Fruit fly (Drosophila melanogaster) whole organism, embryonic: ENCODE measurements around the gene Pgant35A.

Experiments used
- ATbp ChIP-seq: fragments of 200-800 bp; sonication (Bioruptor generic); optimal IDR thresholded peaks from 2 replicates; lab custom pipeline; 2017; ENCODE audit warnings: missing biosample characterization, mild to moderate bottlenecking, missing genetic modification characterization, missing genetic modification reagents
- BEAF-32 ChIP-seq: fragments of 200-800 bp; sonication (Bioruptor generic); optimal IDR thresholded peaks from 3 replicates; lab custom pipeline; 2017; ENCODE audit warnings: missing biosample characterization, missing genetic modification characterization, mild to moderate bottlenecking, moderate library complexity, missing genetic modification reagents
- CG10147 ChIP-seq: fragments of 200-800 bp; sonication (Bioruptor generic); optimal IDR thresholded peaks from 2 replicates; lab custom pipeline; 2019; ENCODE audit warnings: missing biosample characterization, mild to moderate bottlenecking, missing genetic modification characterization, moderate library complexity
- CG11093 ChIP-seq: fragments of 200-800 bp; sonication (Bioruptor generic); IDR thresholded peaks from 3 replicates; pipeline ENCODE4 v1.3.6; 2022; ENCODE audit warnings: missing biosample characterization, missing genetic modification characterization
- CG12299 ChIP-seq: fragments of 200-800 bp; sonication (Bioruptor generic); optimal IDR thresholded peaks from 2 replicates; lab custom pipeline; 2018; ENCODE audit warnings: missing biosample characterization, mild to moderate bottlenecking, missing genetic modification characterization
- CG13296 ChIP-seq: fragments of 200-800 bp; sonication (Bioruptor generic); optimal IDR thresholded peaks from 3 replicates; lab custom pipeline; 2018; ENCODE audit warnings: missing biosample characterization, mild to moderate bottlenecking, missing genetic modification characterization
- CG15514 ChIP-seq: fragments of 200-800 bp; sonication (Bioruptor generic); optimal IDR thresholded peaks from 3 replicates; lab custom pipeline; 2017; ENCODE audit warnings: missing biosample characterization, missing genetic modification characterization, mild to moderate bottlenecking, moderate library complexity, missing genetic modification reagents
- CG15696 ChIP-seq: fragments of 200-800 bp; sonication (Bioruptor generic); optimal IDR thresholded peaks from 2 replicates; lab custom pipeline; 2019; ENCODE audit warnings: missing biosample characterization, mild to moderate bottlenecking, missing genetic modification characterization, moderate library complexity
- CG16813 ChIP-seq: fragments of 200-800 bp; sonication (Bioruptor generic); IDR thresholded peaks from 3 replicates; pipeline ENCODE4 v1.3.6; 2022; ENCODE audit warnings: missing biosample characterization, missing genetic modification characterization; ENCODE audit not compliant: partially characterized antibody
- CG17359 ChIP-seq: fragments of 200-800 bp; sonication (Bioruptor generic); optimal IDR thresholded peaks from 3 replicates; lab custom pipeline; 2018; ENCODE audit warnings: missing biosample characterization, mild to moderate bottlenecking, missing genetic modification characterization, moderate library complexity
- CG17568 ChIP-seq: fragments of 200-800 bp; sonication (Bioruptor generic); optimal IDR thresholded peaks from 2 replicates; lab custom pipeline; 2018; ENCODE audit warnings: missing biosample characterization, mild to moderate bottlenecking, missing genetic modification characterization, moderate library complexity
- CG17612 ChIP-seq: fragments of 200-800 bp; sonication (Bioruptor generic); IDR thresholded peaks from 2 replicates; pipeline ENCODE4 v1.3.6; 2022; ENCODE audit warnings: missing biosample characterization, missing genetic modification characterization
- CG17829 ChIP-seq: fragments of 200-800 bp; optimal IDR thresholded peaks from 2 replicates; lab custom pipeline; 2019; ENCODE audit warnings: missing biosample characterization, mild to moderate bottlenecking, missing genetic modification characterization, moderate library complexity
- CG18619 ChIP-seq: fragments of 200-800 bp; sonication (Bioruptor generic); optimal IDR thresholded peaks from 3 replicates; lab custom pipeline; 2017; ENCODE audit warnings: missing biosample characterization, mild to moderate bottlenecking, missing genetic modification characterization
- CG2202 ChIP-seq: fragments of 200-800 bp; sonication (Bioruptor generic); optimal IDR thresholded peaks from 2 replicates; lab custom pipeline; 2018; ENCODE audit warnings: missing biosample characterization, mild to moderate bottlenecking, missing genetic modification characterization
- CG33557 ChIP-seq: fragments of 200-800 bp; sonication (Bioruptor generic); optimal IDR thresholded peaks from 2 replicates; lab custom pipeline; 2019; ENCODE audit warnings: missing biosample characterization, mild to moderate bottlenecking, missing genetic modification characterization, moderate library complexity
- CG34376 ChIP-seq: fragments of 200-800 bp; sonication (Bioruptor generic); optimal IDR thresholded peaks from 2 replicates; lab custom pipeline; 2018; ENCODE audit warnings: missing biosample characterization, mild to moderate bottlenecking, missing genetic modification characterization
- CG3838 ChIP-seq: fragments of 200-800 bp; sonication (Bioruptor generic); optimal IDR thresholded peaks from 3 replicates; lab custom pipeline; 2016; ENCODE audit warnings: missing biosample characterization, missing genetic modification characterization
- CG5245 ChIP-seq: fragments of 200-800 bp; sonication (Bioruptor generic); optimal IDR thresholded peaks from 3 replicates; lab custom pipeline; 2016; ENCODE audit warnings: missing biosample characterization, missing genetic modification characterization
- CG5953 ChIP-seq: fragments of 200-800 bp; sonication (Bioruptor generic); IDR thresholded peaks from 2 replicates; pipeline ENCODE4 v1.3.6; 2022; ENCODE audit warnings: missing biosample characterization, missing genetic modification characterization
- CG6654 ChIP-seq: fragments of 200-800 bp; sonication (Bioruptor generic); optimal IDR thresholded peaks from 2 replicates; lab custom pipeline; 2017; ENCODE audit warnings: missing biosample characterization, mild to moderate bottlenecking, missing genetic modification characterization
- CG7987 ChIP-seq: fragments of 200-800 bp; sonication (Bioruptor generic); optimal IDR thresholded peaks from 2 replicates; lab custom pipeline; 2018; ENCODE audit warnings: missing biosample characterization, mild to moderate bottlenecking, missing genetic modification characterization, moderate library complexity
- CG9797 ChIP-seq: fragments of 200-800 bp; sonication (Bioruptor generic); optimal IDR thresholded peaks from 3 replicates; lab custom pipeline; 2018; ENCODE audit warnings: missing biosample characterization, mild to moderate bottlenecking, missing genetic modification characterization
- CoRest ChIP-seq: fragments of 200-800 bp; sonication (Bioruptor generic); optimal IDR thresholded peaks from 3 replicates; lab custom pipeline; 2018; ENCODE audit warnings: missing biosample characterization, mild to moderate bottlenecking, missing genetic modification characterization, moderate library complexity
- D19B ChIP-seq: fragments of 200-800 bp; sonication (Bioruptor generic); optimal IDR thresholded peaks from 2 replicates; lab custom pipeline; 2017; ENCODE audit warnings: missing biosample characterization, mild to moderate bottlenecking, missing genetic modification characterization
- Drgx ChIP-seq: fragments of 200-800 bp; sonication (Bioruptor generic); IDR thresholded peaks from 2 replicates; pipeline ENCODE4 v1.3.6; 2022; ENCODE audit warnings: missing biosample characterization, missing genetic modification characterization
- E2f1 ChIP-seq: fragments of 200-800 bp; sonication (Bioruptor generic); IDR thresholded peaks from 2 replicates; pipeline ENCODE4 v1.3.6; 2022; ENCODE audit warnings: missing biosample characterization, missing genetic modification characterization
- E2f2 ChIP-seq: fragments of 200-800 bp; sonication (Bioruptor generic); IDR thresholded peaks from 2 replicates; pipeline ENCODE4 v1.3.6; 2022; ENCODE audit warnings: missing biosample characterization, missing genetic modification characterization
- H2.0 ChIP-seq: fragments of 200-800 bp; sonication (Bioruptor generic); IDR thresholded peaks from 2 replicates; pipeline ENCODE4 v1.3.6; 2022; ENCODE audit warnings: missing biosample characterization, missing genetic modification characterization
- Hmx ChIP-seq: fragments of 200-800 bp; sonication (Bioruptor generic); optimal IDR thresholded peaks from 2 replicates; lab custom pipeline; 2016; ENCODE audit warnings: missing biosample characterization, missing genetic modification characterization
- Hr78 ChIP-seq, 2 experiments: fragments of 200-800 bp in 1 of 2; fragments of >200 bp in 1 of 2; sonication (Bioruptor generic) in 1 of 2; optimal IDR thresholded peaks; 2 replicates each; lab custom pipeline; 2017 to 2019; ENCODE audit warnings: missing biosample characterization in 2 of 2, missing genetic modification characterization in 2 of 2, mild to moderate bottlenecking in 1 of 2, moderate library complexity in 1 of 2
- Med ChIP-seq: fragments of 200-800 bp; sonication (Bioruptor generic); peaks from one replicate; lab custom pipeline; 2016; ENCODE audit warnings: missing biosample characterization, missing genetic modification characterization, mild to moderate bottlenecking, inconsistent platforms, moderate library complexity
- Taf1 ChIP-seq: fragments of 200-800 bp; sonication (Bioruptor generic); IDR thresholded peaks from 2 replicates; pipeline ENCODE4 v1.3.6; 2022; ENCODE audit warnings: missing biosample characterization, missing genetic modification characterization
- ap ChIP-seq: fragments of 200-800 bp; sonication (Bioruptor generic); IDR thresholded peaks from 2 replicates; pipeline ENCODE4 v1.3.6; 2022; ENCODE audit warnings: missing biosample characterization, missing genetic modification characterization
- chinmo ChIP-seq: fragments of 200-800 bp; sonication (Bioruptor generic); IDR thresholded peaks from 4 replicates; pipeline ENCODE4 v1.3.6; 2022; ENCODE audit warnings: missing biosample characterization, missing genetic modification characterization; ENCODE audit not compliant: partially characterized antibody
- corto ChIP-seq: fragments of 200-800 bp; sonication (Bioruptor generic); optimal IDR thresholded peaks from 2 replicates; lab custom pipeline; 2016; ENCODE audit warnings: missing biosample characterization, mild to moderate bottlenecking, missing genetic modification characterization, moderate library complexity
- dpn ChIP-seq, 2 experiments: fragments of 200-800 bp; sonication (Bioruptor generic); optimal IDR thresholded peaks; 3 replicates each; lab custom pipeline; 2016; ENCODE audit warnings: missing biosample characterization in 2 of 2, missing genetic modification characterization in 2 of 2
- exex ChIP-seq: fragments of 200-800 bp; sonication (Bioruptor generic); optimal IDR thresholded peaks from 4 replicates; lab custom pipeline; 2018; ENCODE audit warnings: missing biosample characterization, mild to moderate bottlenecking, missing genetic modification characterization, moderate library complexity
- grn ChIP-seq: fragments of 200-800 bp; sonication (Bioruptor generic); optimal IDR thresholded peaks from 3 replicates; lab custom pipeline; 2017; ENCODE audit warnings: missing biosample characterization, missing genetic modification characterization
- gsb ChIP-seq: fragments of 200-800 bp; sonication (Bioruptor generic); IDR thresholded peaks from 2 replicates; pipeline ENCODE4 v1.3.6; 2022; ENCODE audit warnings: missing biosample characterization, missing genetic modification characterization
- gt ChIP-seq: fragments of 200-800 bp; sonication (Bioruptor generic); IDR thresholded peaks from 2 replicates; pipeline ENCODE4 v1.3.6; 2022; ENCODE audit warnings: missing biosample characterization, missing genetic modification characterization
- nau ChIP-seq: fragments of 200-800 bp; sonication (Bioruptor generic); optimal IDR thresholded peaks from 3 replicates; lab custom pipeline; 2017; ENCODE audit warnings: missing biosample characterization, mild to moderate bottlenecking, missing genetic modification characterization, missing genetic modification reagents
- pzg ChIP-seq: fragments of 200-800 bp; sonication (Bioruptor generic); optimal IDR thresholded peaks from 3 replicates; lab custom pipeline; 2018; ENCODE audit warnings: missing biosample characterization, mild to moderate bottlenecking, missing genetic modification characterization, moderate library complexity
- repo ChIP-seq: fragments of 200-800 bp; sonication (Bioruptor generic); optimal IDR thresholded peaks from 2 replicates; lab custom pipeline; 2016; ENCODE audit warnings: missing biosample characterization, missing genetic modification characterization
- scrt ChIP-seq: fragments of 200-800 bp; sonication (Bioruptor generic); optimal IDR thresholded peaks from 2 replicates; lab custom pipeline; 2018; ENCODE audit warnings: missing biosample characterization, mild to moderate bottlenecking, missing genetic modification characterization, moderate library complexity
- sens ChIP-seq: fragments of 200-800 bp; sonication (Bioruptor generic); peaks from one replicate; lab custom pipeline; 2016; ENCODE audit warnings: missing biosample characterization, missing genetic modification characterization
- seq ChIP-seq: fragments of 200-800 bp; sonication (Bioruptor generic); IDR thresholded peaks from 2 replicates; pipeline ENCODE4 v1.3.6; 2022; ENCODE audit warnings: missing biosample characterization, missing genetic modification characterization
- vfl ChIP-seq: fragments of 200-800 bp; sonication (Bioruptor generic); optimal IDR thresholded peaks from 2 replicates; lab custom pipeline; 2016; ENCODE audit warnings: missing biosample characterization, missing genetic modification characterization
- z ChIP-seq: fragments of 200-800 bp; sonication (Bioruptor generic); IDR thresholded peaks from 3 replicates; pipeline ENCODE4 v1.3.6; 2022; ENCODE audit warnings: missing biosample characterization, missing genetic modification characterization

The Pgant35A gene

DNA sequence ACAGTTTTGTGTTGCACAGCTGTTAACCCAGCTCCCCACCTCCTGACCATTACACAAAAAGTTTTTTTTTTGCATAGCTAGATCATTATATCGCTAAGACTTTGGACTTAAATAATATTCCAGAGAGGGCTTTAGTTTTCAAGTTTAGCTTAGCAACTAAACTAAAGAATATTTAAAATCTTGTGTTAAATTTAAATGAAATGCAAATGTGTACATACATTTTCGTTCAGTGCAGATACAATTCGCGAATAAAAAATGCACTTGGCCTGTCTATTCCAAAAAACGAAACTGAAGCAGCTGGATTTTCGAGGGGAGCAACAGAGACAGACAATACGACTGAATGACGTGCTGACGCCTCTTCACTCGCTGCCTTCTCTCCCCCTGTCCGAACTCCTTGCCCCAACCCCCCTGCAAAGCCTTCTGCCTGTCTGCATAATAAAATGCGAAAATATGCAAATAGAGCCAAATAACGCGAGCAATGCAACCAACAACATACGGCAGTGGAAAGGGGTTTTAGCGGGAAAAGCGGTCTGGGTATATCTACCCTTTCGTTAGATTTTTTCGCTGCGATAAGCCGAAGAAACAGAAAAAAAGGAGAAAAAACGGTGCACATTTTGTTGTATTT is 42.7 kb downstream of the Pgant35A start:
- TF ChIP-seq CG3838 (GFP tag; lab: Kevin White, UChicago) (no peak), CG17359 (no peak), CG11093 (no peak), Drgx (GFP tag; lab: Robert Waterston, UW) (peak; percentile 42; the same call in 1 of the 2 replicates), BEAF-32 (GFP tag; lab: Kevin White, UChicago) (no peak), seq (GFP tag; lab: Robert Waterston, UW) (no peak), Med (GFP tag; lab: Kevin White, UChicago) (peak; percentile 48), CG33557 (GFP tag; lab: Kevin White, UChicago) (no peak), CG5953 (0 out of 2 replicates have a peak, but pooled peaks have one; percentile 9), CG9797 (GFP tag; lab: Kevin White, UChicago) (no peak), CG16813 (GFP tag; lab: Robert Waterston, UW) (no peak), H2.0 (GFP tag; lab: Robert Waterston, UW) (no peak)

dm6 chr2L:14403568-14403967 is 44.5 kb downstream of the Pgant35A start:
- TF ChIP-seq CG5245 (GFP tag; lab: Kevin White, UChicago) (no peak), Med (GFP tag; lab: Kevin White, UChicago) (peak; percentile 69), grn (GFP tag; lab: Kevin White, UChicago) (peak; percentile 88), CG17829 (no peak), nau (peak; percentile 8), ATbp (GFP tag; lab: Kevin White, UChicago) (no peak), E2f2 (GFP tag; lab: Robert Waterston, UW) (no peak), scrt (GFP tag; lab: Kevin White, UChicago) (peak; percentile 6), CG33557 (GFP tag; lab: Kevin White, UChicago) (no peak), CG2202 (tag; lab: Kevin White, UChicago) (no peak), z (no peak), CG6654 (GFP tag; lab: Kevin White, UChicago) (no peak), CG34376 (GFP tag; lab: Kevin White, UChicago) (peak; percentile 65), corto (GFP tag; lab: Kevin White, UChicago) (no peak), CoRest (tag; lab: Kevin White, UChicago) (no peak), dpn (GFP tag; optimal IDR thresholded peaks at IDR 0.05; lab: Kevin White, UChicago) (no peak), vfl (GFP tag; lab: Kevin White, UChicago) (no peak), sens (GFP tag; lab: Kevin White, UChicago) (no peak), CG17568 (no peak), CG17612 (GFP tag; lab: Robert Waterston, UW) (no peak), CG15514 (GFP tag; lab: Kevin White, UChicago) (no peak), gt (GFP tag; lab: Robert Waterston, UW) (no peak), E2f1 (GFP tag; lab: Robert Waterston, UW) (no peak), repo (GFP tag; lab: Kevin White, UChicago) (no peak), gsb (GFP tag; lab: Robert Waterston, UW) (no peak), pzg (no peak), CG18619 (GFP tag; lab: Kevin White, UChicago) (no peak), D19B (GFP tag; lab: Kevin White, UChicago) (no peak), CG10147 (GFP tag; lab: Kevin White, UChicago) (no peak), CG15696 (tag; lab: Kevin White, UChicago) (no peak), CG7987 (no peak), CG13296 (GFP tag; lab: Kevin White, UChicago) (no peak), chinmo (0 out of 4 replicates have a peak, but pooled peaks have one; percentile 37), Taf1 (no peak), Hmx (GFP tag; lab: Kevin White, UChicago) (no peak), exex (peak; percentile 93), Hr78 (GFP tag; optimal IDR thresholded peaks at IDR 0.05; lab: Kevin White, UChicago) (no peak), ap (no peak), CG12299 (tag; lab: Kevin White, UChicago) (no peak)
